Worm (Caenorhabditis elegans) whole organism, dauer: Measurements from ENCODE around the gene Y51H7BR.7.

Source experiments
- unc-62 ChIP-seq: sonication (generic microtip); optimal IDR thresholded peaks from 2 replicates; lab custom pipeline; 2017; ENCODE audit warnings: missing biosample characterization, missing genetic modification reagents, missing genetic modification characterization

The Y51H7BR.7 gene

ce11 chrII:1519867-1520266 lies 5.5 kb downstream of the Y51H7BR.7 start:
- no peak for TF ChIP-seq unc-62 (GFP tag; lab: Kevin White, UChicago)

- TF ChIP-seq unc-62 (GFP tag; lab: Kevin White, UChicago): no peak
Observed at ce11 chrII:1518914-1519313, 6.5 kb downstream of the Y51H7BR.7 start, which contains the start of gene Y51H7BR.8. Gene Y51H7BR.8, plus strand, starts transcription at chrII:1519214.

- TF ChIP-seq unc-62 (GFP tag; lab: Kevin White, UChicago): no peak
Observed at ce11 chrII:1517354-1517753, 8.0 kb downstream of the Y51H7BR.7 start, which contains the start of gene math-45. Gene math-45, minus strand, starts transcription at chrII:1517454.

- no peak for TF ChIP-seq unc-62 (GFP tag; lab: Kevin White, UChicago)
Observed at ce11 chrII:1504266-1504665, 21.1 kb downstream of the Y51H7BR.7 start, which contains the start of gene fdgt-1. Gene fdgt-1, plus strand, starts transcription at chrII:1504566.

- no peak for TF ChIP-seq unc-62 (GFP tag; lab: Kevin White, UChicago)
Observed at ce11 chrII:1503663-1504062, 21.7 kb downstream of the Y51H7BR.7 start.

ce11 chrII:1501614-1502355 lies 23.6 kb downstream of the Y51H7BR.7 start:
- TF ChIP-seq unc-62 (GFP tag; lab: Kevin White, UChicago): no peak

ce11 chrII:1500959-1501358 lies 24.4 kb downstream of the Y51H7BR.7 start:
- TF ChIP-seq unc-62 (GFP tag; lab: Kevin White, UChicago): no peak

ce11 chrII:1500286-1500840 lies 25.0 kb downstream of the Y51H7BR.7 start, which contains the start of gene emc-1:
Gene emc-1, minus strand, starts transcription at chrII:1500330.
- TF ChIP-seq unc-62 (GFP tag; lab: Kevin White, UChicago): no peak

ce11 chrII:1490813-1491212 lies 34.6 kb downstream of the Y51H7BR.7 start:
- no peak for TF ChIP-seq unc-62 (GFP tag; lab: Kevin White, UChicago)

- no peak for TF ChIP-seq unc-62 (GFP tag; lab: Kevin White, UChicago)
Observed at ce11 chrII:1482419-1482818, 43.0 kb downstream of the Y51H7BR.7 start.

ce11 chrII:1481660-1482059 lies 43.7 kb downstream of the Y51H7BR.7 start:
- no peak for TF ChIP-seq unc-62 (GFP tag; lab: Kevin White, UChicago)

ce11 chrII:1478522-1478921 lies 46.9 kb downstream of the Y51H7BR.7 start:
- no peak for TF ChIP-seq unc-62 (GFP tag; lab: Kevin White, UChicago)

- no peak for TF ChIP-seq unc-62 (GFP tag; lab: Kevin White, UChicago)
Observed at ce11 chrII:1477975-1478374, 47.4 kb downstream of the Y51H7BR.7 start.

- no peak for TF ChIP-seq unc-62 (GFP tag; lab: Kevin White, UChicago)
Observed at ce11 chrII:1477295-1477694, 48.1 kb downstream of the Y51H7BR.7 start.

- TF ChIP-seq unc-62 (GFP tag; lab: Kevin White, UChicago): no peak
Observed at ce11 chrII:1476016-1476415, 49.4 kb downstream of the Y51H7BR.7 start.

- TF ChIP-seq unc-62 (GFP tag; lab: Kevin White, UChicago): no peak
Observed at ce11 chrII:1475328-1475727, 50.1 kb downstream of the Y51H7BR.7 start.

- TF ChIP-seq unc-62 (GFP tag; lab: Kevin White, UChicago): no peak
Observed at ce11 chrII:1474807-1475206, 50.6 kb downstream of the Y51H7BR.7 start.
